Fruit fly (Drosophila melanogaster) whole organism, embryonic: ENCODE data around the gene CG10674.

Experiments used
- CG6272 ChIP-seq: fragments of 200-800 bp; sonication (Bioruptor generic); IDR thresholded peaks from 2 replicates; pipeline ENCODE4 v1.3.6; 2022; ENCODE audit warnings: missing biosample characterization, missing genetic modification characterization
- CTCF ChIP-seq: fragments of 200-800 bp; sonication (Bioruptor generic); optimal IDR thresholded peaks from 2 replicates; lab custom pipeline; 2017; ENCODE audit warnings: missing biosample characterization, mild to moderate bottlenecking, missing genetic modification characterization, moderate library complexity
- dan ChIP-seq: fragments of 200-800 bp; sonication (Bioruptor generic); IDR thresholded peaks from 2 replicates; pipeline ENCODE4 v1.3.6; 2022; ENCODE audit warnings: missing biosample characterization, missing genetic modification characterization
- ind ChIP-seq: fragments of 200-800 bp; sonication (Bioruptor generic); optimal IDR thresholded peaks from 3 replicates; lab custom pipeline; 2016; ENCODE audit warnings: missing biosample characterization, missing genetic modification characterization
- ssp ChIP-seq: fragments of 200-800 bp; sonication (Bioruptor generic); IDR thresholded peaks from 2 replicates; pipeline ENCODE4 v1.3.6; 2022; ENCODE audit warnings: missing biosample characterization, missing genetic modification characterization

The CG10674 gene

dm6 chr3L:5096674-5097073 is 39.4 kb downstream of the CG10674 start (continued):
- TF ChIP-seq ssp (GFP tag; lab: Robert Waterston, UW) (no peak), CG6272 (GFP tag; lab: Robert Waterston, UW) (no peak), CTCF (GFP tag; lab: Kevin White, UChicago) (no peak), dan (GFP tag; lab: Robert Waterston, UW) (no peak), ind (no peak)
